Fruit fly (Drosophila melanogaster) whole organism, wandering third instar larva: ENCODE measurements around the gene CG31207.

ENCODE experiments used
- Abd-B ChIP-seq: fragments of >200 bp; optimal IDR thresholded peaks from 2 replicates; lab custom pipeline; 2017; ENCODE audit warnings: missing biosample characterization, missing genetic modification characterization
- CrebA ChIP-seq: fragments of 200-800 bp; sonication (Bioruptor generic); optimal IDR thresholded peaks from 2 replicates; lab custom pipeline; 2016; ENCODE audit warnings: missing biosample characterization, mild to moderate bottlenecking, missing genetic modification characterization, borderline replicate concordance
- Dif ChIP-seq: fragments of 200-275, 200-300 bp; sonication (Bioruptor generic); optimal IDR thresholded peaks from 2 replicates; lab custom pipeline; 2018; ENCODE audit warnings: missing biosample characterization, missing genetic modification characterization; ENCODE audit not compliant: partially characterized antibody
- GATAd ChIP-seq: sonication (Bioruptor generic); optimal IDR thresholded peaks from 2 replicates; lab custom pipeline; 2016; ENCODE audit warnings: missing biosample characterization, missing genetic modification characterization
- HLH106 ChIP-seq: fragments of 200-800 bp; optimal IDR thresholded peaks from 3 replicates; lab custom pipeline; 2019; ENCODE audit warnings: missing biosample characterization, mild to moderate bottlenecking, missing genetic modification characterization, moderate library complexity
- Hnf4 ChIP-seq: fragments of 200-800 bp; sonication (Bioruptor generic); optimal IDR thresholded peaks from 2 replicates; lab custom pipeline; 2016; ENCODE audit warnings: missing biosample characterization, mild to moderate bottlenecking, missing genetic modification characterization
- Hr78 ChIP-seq: fragments of >200 bp; optimal IDR thresholded peaks from 2 replicates; lab custom pipeline; 2017; ENCODE audit warnings: missing biosample characterization, missing genetic modification characterization
- Hr83 ChIP-seq: fragments of 200-300 bp; sonication (Bioruptor generic); optimal IDR thresholded peaks from 2 replicates; lab custom pipeline; 2016; ENCODE audit warnings: missing biosample characterization, mild to moderate bottlenecking, missing genetic modification characterization, moderate library complexity; ENCODE audit not compliant: poor library complexity, severe bottlenecking
- Mio ChIP-seq: sonication (Bioruptor generic); optimal IDR thresholded peaks from 2 replicates; lab custom pipeline; 2016; ENCODE audit warnings: missing biosample characterization, missing genetic modification characterization
- Myc ChIP-seq: fragments of >200 bp; optimal IDR thresholded peaks from 2 replicates; lab custom pipeline; 2017
- N ChIP-seq: fragments of >200 bp; optimal IDR thresholded peaks from 2 replicates; lab custom pipeline; 2018; ENCODE audit warnings: missing biosample characterization, missing external identifiers, missing genetic modification characterization
- OdsH ChIP-seq: fragments of 200-800 bp; sonication (Bioruptor generic); optimal IDR thresholded peaks from 2 replicates; lab custom pipeline; 2016; ENCODE audit warnings: missing biosample characterization, mild to moderate bottlenecking, missing genetic modification characterization
- Rel ChIP-seq, 2 experiments: fragments of 200-800 bp; sonication (Bioruptor generic) in 1 of 2; optimal IDR thresholded peaks; 2 replicates in 1 of 2; 3 replicates in 1 of 2; lab custom pipeline; 2016 to 2019; ENCODE audit warnings: mild to moderate bottlenecking in 2 of 2, missing biosample characterization in 2 of 2, missing genetic modification characterization in 2 of 2, moderate library complexity in 1 of 2
- Sp1 ChIP-seq: fragments of 200-800 bp; sonication (Bioruptor generic); optimal IDR thresholded peaks from 3 replicates; lab custom pipeline; 2019; ENCODE audit warnings: missing biosample characterization, mild to moderate bottlenecking, missing genetic modification characterization, moderate library complexity
- br ChIP-seq: fragments of 200-800 bp; sonication (Bioruptor generic); optimal IDR thresholded peaks from 2 replicates; lab custom pipeline; 2016; ENCODE audit warnings: missing biosample characterization, missing genetic modification characterization
- dl ChIP-seq, 2 experiments: fragments of 175-275, 200-275 bp in 1 of 2; fragments of 200-275 bp in 1 of 2; sonication (Bioruptor generic); optimal IDR thresholded peaks; lab custom pipeline; 2018; ENCODE audit warnings: mild to moderate bottlenecking in 2 of 2, missing biosample characterization in 2 of 2, missing genetic modification characterization in 2 of 2, moderate library complexity in 2 of 2; ENCODE audit not compliant: partially characterized antibody in 2 of 2, insufficient read depth in 1 of 2
- dmrt93B ChIP-seq: fragments of 200-800 bp; sonication (Bioruptor generic); optimal IDR thresholded peaks from 2 replicates; lab custom pipeline; 2018; ENCODE audit warnings: missing biosample characterization, mild to moderate bottlenecking, missing genetic modification characterization
- dsf ChIP-seq: sonication (Bioruptor generic); optimal IDR thresholded peaks from 2 replicates; lab custom pipeline; 2016; ENCODE audit warnings: missing biosample characterization, missing genetic modification characterization, borderline replicate concordance
- ey ChIP-seq: fragments of 200-800 bp; sonication (Bioruptor generic); optimal IDR thresholded peaks from 2 replicates; lab custom pipeline; 2016; ENCODE audit warnings: missing biosample characterization, missing genetic modification characterization
- fru ChIP-seq: fragments of 200-800 bp; sonication (Bioruptor generic); optimal IDR thresholded peaks from 3 replicates; lab custom pipeline; 2016; ENCODE audit warnings: missing biosample characterization, mild to moderate bottlenecking, missing genetic modification characterization
- h ChIP-seq: fragments of 200-800 bp; sonication (Bioruptor generic); optimal IDR thresholded peaks from 3 replicates; lab custom pipeline; 2016; ENCODE audit warnings: missing biosample characterization, mild to moderate bottlenecking, missing genetic modification characterization
- lola ChIP-seq: fragments of >200 bp; optimal IDR thresholded peaks from 2 replicates; lab custom pipeline; 2017; ENCODE audit warnings: missing biosample characterization, missing genetic modification characterization
- pan ChIP-seq: fragments of >200 bp; optimal IDR thresholded peaks from 2 replicates; lab custom pipeline; 2017
- psq ChIP-seq: fragments of 200-800 bp; sonication (Bioruptor generic); optimal IDR thresholded peaks from 3 replicates; lab custom pipeline; 2017; ENCODE audit warnings: missing biosample characterization, mild to moderate bottlenecking, missing genetic modification characterization, moderate library complexity
- rgr ChIP-seq: fragments of 200-800 bp; sonication (Bioruptor generic); optimal IDR thresholded peaks from 3 replicates; lab custom pipeline; 2016; ENCODE audit warnings: missing biosample characterization, mild to moderate bottlenecking, missing genetic modification characterization
- sage ChIP-seq: fragments of 200-800 bp; sonication (Bioruptor generic); optimal IDR thresholded peaks from 2 replicates; lab custom pipeline; 2016; ENCODE audit warnings: missing biosample characterization, mild to moderate bottlenecking, missing genetic modification characterization
- sv ChIP-seq: fragments of 200-800 bp; sonication (Bioruptor generic); optimal IDR thresholded peaks from 3 replicates; lab custom pipeline; 2016; ENCODE audit warnings: missing biosample characterization, missing genetic modification characterization
- tai ChIP-seq: sonication (Bioruptor generic); optimal IDR thresholded peaks from 2 replicates; lab custom pipeline; 2016; ENCODE audit warnings: missing biosample characterization, missing genetic modification characterization
- usp ChIP-seq: fragments of >200 bp; optimal IDR thresholded peaks from 2 replicates; lab custom pipeline; 2017; ENCODE audit warnings: missing biosample characterization, missing genetic modification characterization

The CG31207 gene

dm6 chr3R:21078211-21078610 lies 31.4 kb upstream of the CG31207 start:
- no peak for TF ChIP-seq pan
- peak; percentile 17 for TF ChIP-seq br (GFP tag; lab: Kevin White, UChicago)
- TF ChIP-seq rgr (GFP tag; lab: Kevin White, UChicago), result no peak
- TF ChIP-seq h, result peak; percentile 34

dm6 chr3R:21077577-21077976 lies 30.8 kb upstream of the CG31207 start:
- TF ChIP-seq sage (GFP tag; lab: Kevin White, UChicago) (no peak), dl (GFP tag; optimal IDR thresholded peaks at IDR 0.05; lab: Kevin White, UChicago; ENCODE audit: insufficient read depth in 1 of 2, partially characterized antibody in 2 of 2) (peak in 1 of 2 experiments; percentile 9)
- TF ChIP-seq, all 38 proteins: peak for 1

- TF ChIP-seq Abd-B (GFP tag; lab: Kevin White, UChicago), result no peak
- TF ChIP-seq psq (GFP tag; lab: Kevin White, UChicago), result no peak
- no peak for TF ChIP-seq usp
- TF ChIP-seq Myc (lab: Kevin White, UChicago), result no peak
- TF ChIP-seq CrebA (GFP tag; lab: Kevin White, UChicago), result no peak
- TF ChIP-seq lola (GFP tag; lab: Kevin White, UChicago), result no peak
- TF ChIP-seq N (GFP tag; lab: Kevin White, UChicago), result no peak
- TF ChIP-seq Sp1 (GFP tag; lab: Kevin White, UChicago), result no peak
- TF ChIP-seq ey (GFP tag; lab: Kevin White, UChicago), result no peak
- no peak for TF ChIP-seq Hr78
- no peak for TF ChIP-seq HLH106 (tag; lab: Kevin White, UChicago)
- no peak for TF ChIP-seq Mio
- no peak for TF ChIP-seq dl (GFP tag; optimal IDR thresholded peaks at IDR 0.05; lab: Kevin White, UChicago; ENCODE audit: insufficient read depth in 1 of 2, partially characterized antibody in 2 of 2)
- no peak for TF ChIP-seq tai
- no peak for TF ChIP-seq Dif (GFP tag; lab: Kevin White, UChicago)
- TF ChIP-seq Rel (GFP tag; optimal IDR thresholded peaks at IDR 0.05; lab: Kevin White, UChicago), result no peak
- TF ChIP-seq Rel (tag; optimal IDR thresholded peaks at IDR 0.05; lab: Kevin White, UChicago), result no peak
- TF ChIP-seq sv (GFP tag; lab: Kevin White, UChicago), result no peak
- no peak for TF ChIP-seq GATAd
Measured at dm6 chr3R:21073707-21074106, 26.9 kb upstream of the CG31207 start, which contains the start of gene dmrt93B. TSS of gene dmrt93B (plus strand) at chr3R:21074007.

dm6 chr3R:21073141-21073540 lies 26.3 kb upstream of the CG31207 start, which contains the start of gene r-l:
TSS of gene r-l (minus strand) at chr3R:21073319.
- TF ChIP-seq dsf (GFP tag; lab: Kevin White, UChicago), result no peak
- no peak for TF ChIP-seq lola (GFP tag; lab: Kevin White, UChicago)
- no peak for TF ChIP-seq sage (GFP tag; lab: Kevin White, UChicago)
- TF ChIP-seq N (GFP tag; lab: Kevin White, UChicago), result no peak
- TF ChIP-seq dl (GFP tag; optimal IDR thresholded peaks at IDR 0.05; lab: Kevin White, UChicago; ENCODE audit: insufficient read depth in 1 of 2, partially characterized antibody in 2 of 2), result no peak
- TF ChIP-seq Myc (lab: Kevin White, UChicago), result peak; percentile 19
- TF ChIP-seq psq (GFP tag; lab: Kevin White, UChicago), result no peak
- no peak for TF ChIP-seq dmrt93B (GFP tag; lab: Kevin White, UChicago)
- no peak for TF ChIP-seq Rel (GFP tag; optimal IDR thresholded peaks at IDR 0.05; lab: Kevin White, UChicago)
- peak; percentile 53 for TF ChIP-seq Rel (tag; optimal IDR thresholded peaks at IDR 0.05; lab: Kevin White, UChicago)
- no peak for TF ChIP-seq CrebA (GFP tag; lab: Kevin White, UChicago)
- no peak for TF ChIP-seq fru (GFP tag; lab: Kevin White, UChicago)
- no peak for TF ChIP-seq ey (GFP tag; lab: Kevin White, UChicago)
- no peak for TF ChIP-seq rgr (GFP tag; lab: Kevin White, UChicago)
- TF ChIP-seq Sp1 (GFP tag; lab: Kevin White, UChicago), result no peak

- TF ChIP-seq GATAd, result no peak
Measured at dm6 chr3R:21071943-21072500, 25.2 kb upstream of the CG31207 start.

- TF ChIP-seq Hnf4, result no peak
- no peak for TF ChIP-seq N (GFP tag; lab: Kevin White, UChicago)
- no peak for TF ChIP-seq Dif (GFP tag; lab: Kevin White, UChicago)
- no peak for TF ChIP-seq CrebA (GFP tag; lab: Kevin White, UChicago)
- TF ChIP-seq OdsH (GFP tag; lab: Kevin White, UChicago), result no peak
- no peak for TF ChIP-seq ey (GFP tag; lab: Kevin White, UChicago)
- no peak for TF ChIP-seq HLH106 (tag; lab: Kevin White, UChicago)
- TF ChIP-seq Hr78, result no peak
- no peak for TF ChIP-seq GATAd
- no peak for TF ChIP-seq h
- TF ChIP-seq br (GFP tag; lab: Kevin White, UChicago), result no peak
- TF ChIP-seq Hr83 (GFP tag; lab: Kevin White, UChicago), result no peak
Measured at dm6 chr3R:21071312-21071711, 24.5 kb upstream of the CG31207 start.
